Worm (Caenorhabditis elegans): ENCODE results near the gene K02A6.4.
"Not testable (repeated sequence)": the region's sequence is repeated elsewhere in the genome, so short reads cannot be mapped to it uniquely, and the experiment has no call there.

The K02A6.4 gene

ce11 chrX:8193213-8193612, 25.3 kb downstream of the K02A6.4 start:
- TF ChIP-seq nhr-28 (tag; optimal IDR thresholded peaks at IDR 0.05) (no peak), nhr-77 (tag; optimal IDR thresholded peaks at IDR 0.05) (no peak), lsy-12 (tag; optimal IDR thresholded peaks at IDR 0.05) (no peak), aly-2 (tag; optimal IDR thresholded peaks at IDR 0.05) (no peak), nhr-43 (tag; optimal IDR thresholded peaks at IDR 0.05; ENCODE audit: poor library complexity, severe bottlenecking) (no peak), daf-12 (tag; optimal IDR thresholded peaks at IDR 0.05) (no peak), fkh-2 (tag; optimal IDR thresholded peaks at IDR 0.05) (no peak), egl-5 (tag; optimal IDR thresholded peaks at IDR 0.05) (peak; percentile 18), elt-2 (tag; optimal IDR thresholded peaks at IDR 0.05) (peak; percentile 56), fkh-10 (GFP tag; optimal IDR thresholded peaks at IDR 0.05) (no peak), R02D3.7 (tag; optimal IDR thresholded peaks at IDR 0.05) (no peak), ama-1 (optimal IDR thresholded peaks at IDR 0.05) (peak; percentile 2), egl-27 (tag; optimal IDR thresholded peaks at IDR 0.05) (no peak), ceh-82 (tag; optimal IDR thresholded peaks at IDR 0.05) (no peak), nhr-12 (tag; optimal IDR thresholded peaks at IDR 0.05) (no peak), pha-4 (tag; optimal IDR thresholded peaks at IDR 0.05) (peak; percentile 4), ztf-4 (tag; optimal IDR thresholded peaks at IDR 0.05) (no peak), nhr-76 (tag; optimal IDR thresholded peaks at IDR 0.05) (no peak), mml-1 (tag; optimal IDR thresholded peaks at IDR 0.05) (no peak), unc-39 (tag; optimal IDR thresholded peaks at IDR 0.05) (no peak), nhr-237 (tag; optimal IDR thresholded peaks at IDR 0.05) (no peak), snpc-4 (tag; optimal IDR thresholded peaks at IDR 0.05) (no peak), skn-1 (tag; optimal IDR thresholded peaks at IDR 0.05) (no peak), nhr-25 (tag; optimal IDR thresholded peaks at IDR 0.05) (no peak), elt-1 (tag; optimal IDR thresholded peaks at IDR 0.05) (no peak), unc-62 (GFP tag; optimal IDR thresholded peaks at IDR 0.05) (no peak), ceh-16 (tag; optimal IDR thresholded peaks at IDR 0.05) (no peak), nhr-23 (tag; optimal IDR thresholded peaks at IDR 0.05) (no peak), elt-3 (tag; optimal IDR thresholded peaks at IDR 0.05) (no peak), mdl-1 (tag; optimal IDR thresholded peaks at IDR 0.05) (no peak), lin-15B (tag; optimal IDR thresholded peaks at IDR 0.05) (no peak), ceh-28 (tag; optimal IDR thresholded peaks at IDR 0.05) (peak; percentile 16), tbx-2 (tag; optimal IDR thresholded peaks at IDR 0.05) (no peak), ceh-9 (tag; optimal IDR thresholded peaks at IDR 0.05) (no peak), pqm-1 (tag; optimal IDR thresholded peaks at IDR 0.05) (no peak), nhr-11 (tag; optimal IDR thresholded peaks at IDR 0.05) (no peak)

DNA sequence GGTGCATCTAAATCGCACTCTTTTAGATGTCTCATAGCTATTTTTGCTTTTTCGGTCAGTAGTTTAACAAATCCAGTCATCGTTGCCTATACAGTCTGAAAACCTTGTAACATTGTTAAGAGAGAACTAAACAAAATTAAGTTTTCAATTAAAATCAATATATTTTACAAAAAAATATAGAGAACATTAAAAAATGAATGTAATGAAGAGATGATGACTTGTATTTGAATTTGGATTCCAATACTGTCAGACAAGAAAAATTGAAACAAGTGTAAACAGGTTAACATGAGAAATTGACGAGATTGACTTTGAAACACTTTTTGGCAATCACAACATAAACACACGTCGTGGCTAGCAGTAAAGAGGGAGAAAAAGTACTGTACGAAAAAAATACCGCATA, 33.5 kb downstream of the K02A6.4 start, which contains the start of gene C17H11.5:
Gene C17H11.5 (minus strand): TSS at position 101 of the 400 bp plus-strand sequence.
- no peak for TF ChIP-seq hmg-11 (tag; optimal IDR thresholded peaks at IDR 0.05)

ce11 chrX:8181590-8182311, 36.8 kb downstream of the K02A6.4 start, which contains the start of gene C17H11.4:
Gene C17H11.4, minus strand, starts transcription at chrX:8181640.
- not testable (repeated sequence) for TF ChIP-seq pqm-1, aly-2, nhr-28 (tag; optimal IDR thresholded peaks at IDR 0.05)

DNA sequence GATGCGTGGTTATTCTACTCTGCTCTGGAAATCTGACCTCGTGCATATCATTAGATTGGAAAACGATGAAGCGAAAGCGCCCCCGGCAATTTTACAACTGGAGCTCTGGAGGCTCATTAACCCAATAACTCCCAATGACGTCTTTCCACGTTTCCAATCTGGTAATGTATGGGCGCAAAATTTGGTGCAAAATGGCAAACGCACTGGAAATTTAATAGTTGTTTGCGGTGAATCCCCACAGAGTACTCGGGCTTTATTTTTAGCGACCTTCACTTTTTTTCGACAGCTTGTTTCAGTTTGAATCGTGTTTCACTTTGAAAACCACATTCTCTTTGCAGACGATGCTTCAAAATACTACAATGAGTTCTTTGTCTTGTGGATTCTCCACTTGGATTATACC, 44.9 kb downstream of the K02A6.4 start, which contains the start of gene C17H11.1:
Gene C17H11.1 (plus strand): TSS at position 301 of the 400 bp plus-strand sequence.
- TF ChIP-seq sea-2 (GFP tag; optimal IDR thresholded peaks at IDR 0.05) (no peak), nhr-43 (tag; optimal IDR thresholded peaks at IDR 0.05; ENCODE audit: poor library complexity, severe bottlenecking) (no peak), lin-39 (tag; optimal IDR thresholded peaks at IDR 0.05) (no peak), lin-15B (tag; optimal IDR thresholded peaks at IDR 0.05) (no peak), R02D3.7 (tag; optimal IDR thresholded peaks at IDR 0.05) (no peak), ztf-11 (tag; optimal IDR thresholded peaks at IDR 0.05) (no peak), fkh-10 (GFP tag; optimal IDR thresholded peaks at IDR 0.05) (no peak), nhr-25 (tag; optimal IDR thresholded peaks at IDR 0.05) (no peak), elt-3 (tag; optimal IDR thresholded peaks at IDR 0.05) (no peak), unc-62 (GFP tag; optimal IDR thresholded peaks at IDR 0.05) (no peak), tbx-2 (tag; optimal IDR thresholded peaks at IDR 0.05) (no peak), nhr-77 (tag; optimal IDR thresholded peaks at IDR 0.05) (no peak), snpc-4 (tag; optimal IDR thresholded peaks at IDR 0.05) (no peak), ceh-82 (tag; optimal IDR thresholded peaks at IDR 0.05) (no peak), nhr-237 (tag; optimal IDR thresholded peaks at IDR 0.05) (no peak), mml-1 (tag; optimal IDR thresholded peaks at IDR 0.05) (no peak), nhr-28 (tag; optimal IDR thresholded peaks at IDR 0.05) (no peak), elt-2 (tag; optimal IDR thresholded peaks at IDR 0.05) (no peak)

Measured in whole organism, L3 larva.